1 fruit fly cellular context compared by ENCODE assay signal in the genomic region with DNA sequence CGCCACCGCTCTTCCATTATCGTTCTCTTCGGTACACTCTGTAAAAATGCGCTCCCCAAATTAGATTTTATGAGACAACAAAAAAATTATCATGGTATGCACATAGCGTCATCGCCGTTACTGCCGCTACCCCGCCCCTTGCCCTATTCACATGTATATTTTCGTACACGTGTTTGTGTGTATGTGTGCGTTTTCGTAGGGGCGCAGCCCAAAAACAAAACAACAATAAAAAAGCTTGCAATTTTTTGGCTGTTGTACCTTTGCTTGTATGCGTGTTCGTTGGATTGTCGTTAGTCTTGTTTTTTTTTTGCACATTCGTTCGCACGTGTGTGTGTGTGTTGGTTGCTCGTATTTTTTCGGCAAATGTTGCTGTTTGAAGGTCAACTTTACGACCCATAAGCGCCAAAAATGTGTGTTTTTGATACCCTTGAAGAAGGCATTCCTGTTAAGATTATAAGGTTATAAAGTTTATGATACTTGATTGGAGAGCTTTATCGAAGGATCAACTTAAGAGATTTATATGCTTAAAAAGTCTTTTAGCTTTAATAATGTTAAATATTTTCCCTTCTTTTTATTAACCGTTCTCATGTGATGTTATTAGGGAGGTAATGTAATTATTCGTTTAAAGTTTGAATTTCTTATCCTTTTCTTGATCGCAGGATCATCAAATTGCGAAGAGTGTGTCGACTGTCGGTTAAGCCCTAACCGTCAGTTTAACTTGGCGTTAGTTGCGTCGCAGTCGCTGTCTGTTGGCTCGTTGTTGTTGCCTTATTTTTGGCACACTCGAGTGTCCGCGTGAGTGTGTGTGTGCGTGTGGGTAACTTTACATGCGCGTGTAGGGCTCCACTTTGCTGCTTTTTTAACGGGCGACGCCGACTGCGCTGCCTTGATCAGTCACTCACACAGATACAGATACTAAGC.
TF ChIP-seq lines count a peak whose summit lies in the region.

No protein-coding gene starts in this region.

TF ChIP-seq in whole organism, embryonic, 481 proteins besides CTCF, POLR2A, EP300 and RAD21 (continued from another document and continues in another):
- TF ChIP-seq CG15601 (tag; optimal IDR thresholded peaks at IDR 0.05; lab: Kevin White, UChicago), result no peak
- no peak for TF ChIP-seq Atf3 (GFP tag; optimal IDR thresholded peaks at IDR 0.05; lab: Kevin White, UChicago)
- peak; percentile 34 for TF ChIP-seq maf-S (GFP tag; optimal IDR thresholded peaks at IDR 0.05; lab: Kevin White, UChicago)
- no peak for TF ChIP-seq tx (GFP tag; optimal IDR thresholded peaks at IDR 0.05; lab: Kevin White, UChicago)
- TF ChIP-seq CG31224 (GFP tag; IDR thresholded peaks at IDR 0.05; lab: Robert Waterston, UW), result peak; percentile 43; the same call in 1 of the 2 replicates
- peak; percentile 29 for TF ChIP-seq CG7928 (GFP tag; optimal IDR thresholded peaks at IDR 0.05; lab: Kevin White, UChicago)
- TF ChIP-seq fu2 (GFP tag; optimal IDR thresholded peaks at IDR 0.05; lab: Kevin White, UChicago), result peak; percentile 72
- 0 out of 2 replicates have a peak, but pooled peaks have one; percentile 36 for TF ChIP-seq Taf1 (GFP tag; IDR thresholded peaks at IDR 0.05; lab: Robert Waterston, UW)
- TF ChIP-seq CG9215 (GFP tag; IDR thresholded peaks at IDR 0.05; lab: Robert Waterston, UW), result peak; percentile 67
- TF ChIP-seq nerfin-1 (tag; optimal IDR thresholded peaks at IDR 0.05; lab: Kevin White, UChicago), result no peak
- peak; percentile 15 for TF ChIP-seq PHDP (tag; optimal IDR thresholded peaks at IDR 0.05; lab: Kevin White, UChicago)
- peak; percentile 57 for TF ChIP-seq CG30403 (GFP tag; optimal IDR thresholded peaks at IDR 0.05; lab: Kevin White, UChicago)
- TF ChIP-seq grau (tag; optimal IDR thresholded peaks at IDR 0.05; lab: Kevin White, UChicago), result peak; percentile 67
- TF ChIP-seq Sry-β (GFP tag; optimal IDR thresholded peaks at IDR 0.05; lab: Kevin White, UChicago), result no peak
- no peak for TF ChIP-seq bbx (GFP tag; IDR thresholded peaks at IDR 0.05; lab: Robert Waterston, UW; ENCODE audit: partially characterized antibody)
- TF ChIP-seq Med (GFP tag; lab: Kevin White, UChicago), result peak; percentile 87
- no peak for TF ChIP-seq CG13894 (tag; optimal IDR thresholded peaks at IDR 0.05; lab: Kevin White, UChicago)
- no peak for TF ChIP-seq kni (GFP tag; optimal IDR thresholded peaks at IDR 0.05; lab: Kevin White, UChicago)
- TF ChIP-seq fd96Cb (tag; optimal IDR thresholded peaks at IDR 0.05; lab: Kevin White, UChicago), result no peak
- no peak for TF ChIP-seq Ets97D (GFP tag; optimal IDR thresholded peaks at IDR 0.05; lab: Kevin White, UChicago)
- TF ChIP-seq CG12299 (tag; optimal IDR thresholded peaks at IDR 0.05; lab: Kevin White, UChicago), result no peak
- TF ChIP-seq CG42726 (GFP tag; IDR thresholded peaks at IDR 0.05; lab: Robert Waterston, UW; ENCODE audit: partially characterized antibody), result 0 out of 2 replicates have a peak, but pooled peaks have one; percentile 15
- TF ChIP-seq CG33557 (GFP tag; optimal IDR thresholded peaks at IDR 0.05; lab: Kevin White, UChicago), result no peak
- TF ChIP-seq HmgZ (tag; optimal IDR thresholded peaks at IDR 0.05; lab: Kevin White, UChicago), result peak; percentile 25
- no peak for TF ChIP-seq btn (GFP tag; optimal IDR thresholded peaks at IDR 0.05; lab: Kevin White, UChicago)
- TF ChIP-seq peb (GFP tag; IDR thresholded peaks at IDR 0.05; lab: Robert Waterston, UW), result no peak
- no peak for TF ChIP-seq Kr (GFP tag; optimal IDR thresholded peaks at IDR 0.05; lab: Kevin White, UChicago)
- TF ChIP-seq CG17359 (tag; optimal IDR thresholded peaks at IDR 0.05; lab: Kevin White, UChicago), result no peak
- peak; percentile 50; the same call in 1 of the 2 replicates for TF ChIP-seq CG32532 (GFP tag; IDR thresholded peaks at IDR 0.05; lab: Robert Waterston, UW)
- no peak for TF ChIP-seq esg (GFP tag; conservative IDR thresholded peaks at IDR 0.05; lab: Robert Waterston, UW)
- peak; percentile 52 for TF ChIP-seq gem (tag; optimal IDR thresholded peaks at IDR 0.05; lab: Kevin White, UChicago)
- TF ChIP-seq Lpt (GFP tag; optimal IDR thresholded peaks at IDR 0.05; lab: Kevin White, UChicago), result no peak
- no peak for TF ChIP-seq CG1529 (GFP tag; optimal IDR thresholded peaks at IDR 0.05; lab: Kevin White, UChicago)
- TF ChIP-seq CG7839 (tag; optimal IDR thresholded peaks at IDR 0.05; lab: Kevin White, UChicago), result peak; percentile 52
- TF ChIP-seq mam (GFP tag; optimal IDR thresholded peaks at IDR 0.05; lab: Kevin White, UChicago), result peak; percentile 71
- TF ChIP-seq Adf1 (GFP tag; IDR thresholded peaks at IDR 0.05; lab: Robert Waterston, UW), result peak; percentile 89
- no peak for TF ChIP-seq CG4282 (GFP tag; optimal IDR thresholded peaks at IDR 0.05; lab: Kevin White, UChicago)
- TF ChIP-seq CG17802 (tag; optimal IDR thresholded peaks at IDR 0.05; lab: Kevin White, UChicago), result no peak
- no peak for TF ChIP-seq Bdp1 (GFP tag; optimal IDR thresholded peaks at IDR 0.05; lab: Kevin White, UChicago)
- no peak for TF ChIP-seq sisA (GFP tag; IDR thresholded peaks at IDR 0.05; lab: Robert Waterston, UW)
- TF ChIP-seq hb (GFP tag; IDR thresholded peaks at IDR 0.05; lab: Robert Waterston, UW; ENCODE audit: partially characterized antibody), result no peak
- TF ChIP-seq gro (GFP tag; optimal IDR thresholded peaks at IDR 0.05; lab: Kevin White, UChicago), result peak; percentile 51
- TF ChIP-seq CG3995 (GFP tag; optimal IDR thresholded peaks at IDR 0.05; lab: Kevin White, UChicago), result peak; percentile 41
- no peak for TF ChIP-seq sens (GFP tag; lab: Kevin White, UChicago)
- TF ChIP-seq CoRest (tag; optimal IDR thresholded peaks at IDR 0.05; lab: Kevin White, UChicago), result peak; percentile 34
- no peak for TF ChIP-seq CG14965 (GFP tag; optimal IDR thresholded peaks at IDR 0.05; lab: Kevin White, UChicago; ENCODE audit: borderline replicate concordance)
- peak; percentile 7 for TF ChIP-seq CG15011 (GFP tag; optimal IDR thresholded peaks at IDR 0.05; lab: Kevin White, UChicago)
- TF ChIP-seq ham (GFP tag; IDR thresholded peaks at IDR 0.05; lab: Robert Waterston, UW), result no peak
- peak; percentile 21 for TF ChIP-seq org-1 (GFP tag; optimal IDR thresholded peaks at IDR 0.05; lab: Kevin White, UChicago)
- TF ChIP-seq CG14710 (tag; optimal IDR thresholded peaks at IDR 0.05; lab: Kevin White, UChicago), result no peak
- TF ChIP-seq zfh2 (GFP tag; optimal IDR thresholded peaks at IDR 0.05; lab: Kevin White, UChicago), result peak; percentile 89
- no peak for TF ChIP-seq ato (GFP tag; IDR thresholded peaks at IDR 0.05; lab: Robert Waterston, UW; ENCODE audit: partially characterized antibody)
- TF ChIP-seq CG12744 (GFP tag; optimal IDR thresholded peaks at IDR 0.05; lab: Kevin White, UChicago), result no peak
- no peak for TF ChIP-seq Awh (GFP tag; IDR thresholded peaks at IDR 0.05; lab: Robert Waterston, UW)
- peak; percentile 26 for TF ChIP-seq ind (GFP tag; optimal IDR thresholded peaks at IDR 0.05; lab: Kevin White, UChicago)
- TF ChIP-seq bowl (GFP tag; IDR thresholded peaks at IDR 0.05; lab: Robert Waterston, UW), result no peak
- peak; percentile 20 for TF ChIP-seq vfl (GFP tag; optimal IDR thresholded peaks at IDR 0.05; lab: Kevin White, UChicago)
- no peak for TF ChIP-seq CG18262 (tag; optimal IDR thresholded peaks at IDR 0.05; lab: Kevin White, UChicago)
- TF ChIP-seq yki (optimal IDR thresholded peaks at IDR 0.05; lab: Kevin White, UChicago), result no peak
- peak; percentile 80 for TF ChIP-seq lbe (GFP tag; optimal IDR thresholded peaks at IDR 0.05; lab: Kevin White, UChicago)
- TF ChIP-seq slbo (GFP tag; IDR thresholded peaks at IDR 0.05; lab: Robert Waterston, UW), result 0 out of 2 replicates have a peak, but pooled peaks have one; percentile 44
- peak; percentile 54 for TF ChIP-seq CG9932 (GFP tag; IDR thresholded peaks at IDR 0.05; lab: Robert Waterston, UW)
- no peak for TF ChIP-seq gsb-n (tag; optimal IDR thresholded peaks at IDR 0.05; lab: Kevin White, UChicago)
- TF ChIP-seq bcd (GFP tag; optimal IDR thresholded peaks at IDR 0.05; lab: Kevin White, UChicago), result peak; percentile 63
- TF ChIP-seq HHEX (GFP tag; optimal IDR thresholded peaks at IDR 0.05; lab: Kevin White, UChicago), result peak; percentile 12
- peak; percentile 34 for TF ChIP-seq CHES-1-like (GFP tag; optimal IDR thresholded peaks at IDR 0.05; lab: Kevin White, UChicago)
- TF ChIP-seq Meics (GFP tag; optimal IDR thresholded peaks at IDR 0.05; lab: Kevin White, UChicago), result peak; percentile 64
- TF ChIP-seq dysf (GFP tag; IDR thresholded peaks at IDR 0.05; lab: Robert Waterston, UW), result no peak
- TF ChIP-seq unc-4 (GFP tag; IDR thresholded peaks at IDR 0.05; lab: Robert Waterston, UW; ENCODE audit: partially characterized antibody), result no peak
- peak; percentile 24 for TF ChIP-seq cwo (GFP tag; optimal IDR thresholded peaks at IDR 0.05; lab: Kevin White, UChicago)
- peak; percentile 51 for TF ChIP-seq CG9817 (tag; optimal IDR thresholded peaks at IDR 0.05; lab: Kevin White, UChicago)
- TF ChIP-seq CG13624 (GFP tag; optimal IDR thresholded peaks at IDR 0.05; lab: Kevin White, UChicago), result peak; percentile 52
- TF ChIP-seq cad (GFP tag; optimal IDR thresholded peaks at IDR 0.05; lab: Kevin White, UChicago), result no peak
- no peak for TF ChIP-seq toy (GFP tag; IDR thresholded peaks at IDR 0.05; lab: Robert Waterston, UW)
- no peak for TF ChIP-seq CG6254 (GFP tag; optimal IDR thresholded peaks at IDR 0.05; lab: Kevin White, UChicago)
- TF ChIP-seq CG10274 (GFP tag; optimal IDR thresholded peaks at IDR 0.05; lab: Kevin White, UChicago), result peak; percentile 53
- no peak for TF ChIP-seq nmo (GFP tag; optimal IDR thresholded peaks at IDR 0.05; lab: Kevin White, UChicago)
- no peak for TF ChIP-seq Tbp (GFP tag; optimal IDR thresholded peaks at IDR 0.05; lab: Kevin White, UChicago)
- TF ChIP-seq sug (tag; optimal IDR thresholded peaks at IDR 0.05; lab: Kevin White, UChicago), result no peak
- TF ChIP-seq al (GFP tag; IDR thresholded peaks at IDR 0.05; lab: Robert Waterston, UW), result peak; percentile 50; the same call in 1 of the 2 replicates
- no peak for TF ChIP-seq D (optimal IDR thresholded peaks at IDR 0.05; lab: Kevin White, UChicago)
- no peak for TF ChIP-seq D (GFP tag; optimal IDR thresholded peaks at IDR 0.05; lab: Kevin White, UChicago)
- TF ChIP-seq Dbx (GFP tag; IDR thresholded peaks at IDR 0.05; lab: Robert Waterston, UW), result peak; percentile 38; the same call in 1 of the 3 replicates
- TF ChIP-seq onecut (GFP tag; IDR thresholded peaks at IDR 0.05; lab: Robert Waterston, UW), result no peak
- TF ChIP-seq Mrtf (GFP tag; IDR thresholded peaks at IDR 0.05; lab: Robert Waterston, UW), result no peak
- TF ChIP-seq vnd (GFP tag; IDR thresholded peaks at IDR 0.05; lab: Robert Waterston, UW; ENCODE audit: partially characterized antibody), result no peak
- TF ChIP-seq CG32772 (GFP tag; IDR thresholded peaks at IDR 0.05; lab: Robert Waterston, UW), result no peak
- TF ChIP-seq CG1832 (GFP tag; optimal IDR thresholded peaks at IDR 0.05; lab: Kevin White, UChicago), result no peak
- TF ChIP-seq CG13775 (GFP tag; optimal IDR thresholded peaks at IDR 0.05; lab: Kevin White, UChicago), result peak; percentile 46
- TF ChIP-seq Atf-2 (GFP tag; optimal IDR thresholded peaks at IDR 0.05; lab: Kevin White, UChicago), result peak; percentile 4
- no peak for TF ChIP-seq Trl (optimal IDR thresholded peaks at IDR 0.05; lab: Kevin White, UChicago)
- TF ChIP-seq Trl (GFP tag; optimal IDR thresholded peaks at IDR 0.05; lab: Kevin White, UChicago), result no peak
- no peak for TF ChIP-seq Sin3A (optimal IDR thresholded peaks at IDR 0.05; lab: Kevin White, UChicago)
- peak; percentile 32 for TF ChIP-seq tio (GFP tag; optimal IDR thresholded peaks at IDR 0.05; lab: Kevin White, UChicago)
- no peak for TF ChIP-seq CG10321 (GFP tag; IDR thresholded peaks at IDR 0.05; lab: Robert Waterston, UW)
- TF ChIP-seq Hmr (GFP tag; optimal IDR thresholded peaks at IDR 0.05; lab: Kevin White, UChicago), result peak; percentile 76
- peak; percentile 87 for TF ChIP-seq CG2120 (GFP tag; optimal IDR thresholded peaks at IDR 0.05; lab: Kevin White, UChicago)
- no peak for TF ChIP-seq gfzf (GFP tag; optimal IDR thresholded peaks at IDR 0.05; lab: Kevin White, UChicago)
- TF ChIP-seq mld (GFP tag; IDR thresholded peaks at IDR 0.05; lab: Robert Waterston, UW; ENCODE audit: partially characterized antibody), result no peak
- TF ChIP-seq pb (GFP tag; optimal IDR thresholded peaks at IDR 0.05; lab: Kevin White, UChicago), result no peak
- no peak for TF ChIP-seq C15 (GFP tag; IDR thresholded peaks at IDR 0.05; lab: Robert Waterston, UW)
- peak; percentile 16 for TF ChIP-seq CG18619 (GFP tag; optimal IDR thresholded peaks at IDR 0.05; lab: Kevin White, UChicago)
- TF ChIP-seq CG12155 (GFP tag; optimal IDR thresholded peaks at IDR 0.05; lab: Kevin White, UChicago), result peak; percentile 59
- peak; percentile 7 for TF ChIP-seq CG7556 (GFP tag; optimal IDR thresholded peaks at IDR 0.05; lab: Kevin White, UChicago)
- peak; percentile 66 for TF ChIP-seq CG18599 (GFP tag; optimal IDR thresholded peaks at IDR 0.05; lab: Kevin White, UChicago)
- no peak for TF ChIP-seq Sry-δ (GFP tag; optimal IDR thresholded peaks at IDR 0.05; lab: Kevin White, UChicago)
- TF ChIP-seq CG10147 (GFP tag; optimal IDR thresholded peaks at IDR 0.05; lab: Kevin White, UChicago), result peak; percentile 44
- no peak for TF ChIP-seq jumu (GFP tag; optimal IDR thresholded peaks at IDR 0.05; lab: Kevin White, UChicago)
- peak; percentile 46 for TF ChIP-seq scrt (GFP tag; optimal IDR thresholded peaks at IDR 0.05; lab: Kevin White, UChicago)
- TF ChIP-seq CG5953 (GFP tag; IDR thresholded peaks at IDR 0.05; lab: Robert Waterston, UW), result no peak
- no peak for TF ChIP-seq eve (GFP tag; optimal IDR thresholded peaks at IDR 0.05; lab: Kevin White, UChicago)
- no peak for TF ChIP-seq ATbp (GFP tag; optimal IDR thresholded peaks at IDR 0.05; lab: Kevin White, UChicago)
- TF ChIP-seq Xrp1 (GFP tag; IDR thresholded peaks at IDR 0.05; lab: Robert Waterston, UW), result no peak
- TF ChIP-seq CG15696 (tag; optimal IDR thresholded peaks at IDR 0.05; lab: Kevin White, UChicago), result no peak
- TF ChIP-seq BtbVII (GFP tag; optimal IDR thresholded peaks at IDR 0.05; lab: Kevin White, UChicago), result peak; percentile 30
- no peak for TF ChIP-seq CG1233 (GFP tag; optimal IDR thresholded peaks at IDR 0.05; lab: Kevin White, UChicago)
- TF ChIP-seq CG12236 (GFP tag; optimal IDR thresholded peaks at IDR 0.05; lab: Kevin White, UChicago), result no peak
- TF ChIP-seq gt (GFP tag; IDR thresholded peaks at IDR 0.05; lab: Robert Waterston, UW), result no peak
- peak; percentile 77 for TF ChIP-seq CG7786 (GFP tag; optimal IDR thresholded peaks at IDR 0.05; lab: Kevin White, UChicago)
- no peak for TF ChIP-seq CG31388 (GFP tag; optimal IDR thresholded peaks at IDR 0.05; lab: Kevin White, UChicago)
- TF ChIP-seq unpg (GFP tag; optimal IDR thresholded peaks at IDR 0.05; lab: Kevin White, UChicago), result no peak
- peak; percentile 57 for TF ChIP-seq CG9727 (GFP tag; optimal IDR thresholded peaks at IDR 0.05; lab: Kevin White, UChicago)
- peak; percentile 70 for TF ChIP-seq CG2678 (tag; optimal IDR thresholded peaks at IDR 0.05; lab: Kevin White, UChicago)
